Worm (Caenorhabditis elegans): ENCODE data around the gene his-69.

Gene his-69

DNA sequence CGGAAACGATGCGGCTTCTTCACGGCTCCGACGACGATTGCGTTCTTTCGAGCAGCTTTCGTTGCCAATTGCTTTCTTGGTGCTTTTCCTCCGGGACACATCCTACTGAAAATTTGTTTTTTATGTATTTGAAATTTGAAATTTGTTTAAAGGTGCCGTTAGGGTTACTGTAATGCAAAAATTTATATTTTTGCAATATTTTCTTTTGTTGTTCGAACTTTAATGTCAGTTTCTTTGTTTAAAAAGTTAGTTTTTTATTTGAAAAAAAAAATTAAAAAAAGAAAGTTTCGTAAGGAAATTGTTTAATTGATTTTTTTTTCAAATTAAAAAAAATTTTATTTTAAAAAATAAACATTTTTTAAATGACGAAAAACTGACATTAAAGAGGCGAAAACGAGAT is at the start of gene his-69:
Gene his-69 (minus strand): TSS at position 101 of the 400 bp plus-strand sequence.
- TF ChIP-seq dao-5 (tag; optimal IDR thresholded peaks at IDR 0.05) (no peak), W03F9.2 (tag; optimal IDR thresholded peaks at IDR 0.05) (no peak), him-1 (tag; optimal IDR thresholded peaks at IDR 0.05) (no peak)

ce11 chrIII:4107929-4108520 is 49.5 kb upstream of the his-69 start:
- TF ChIP-seq dao-5 (tag; optimal IDR thresholded peaks at IDR 0.05), result no peak
- TF ChIP-seq W03F9.2 (tag; optimal IDR thresholded peaks at IDR 0.05), result no peak
- TF ChIP-seq him-1 (tag; optimal IDR thresholded peaks at IDR 0.05), result no peak

- TF ChIP-seq him-1 (tag; optimal IDR thresholded peaks at IDR 0.05), result no peak
- TF ChIP-seq W03F9.2 (tag; optimal IDR thresholded peaks at IDR 0.05), result no peak
- TF ChIP-seq dao-5 (tag; optimal IDR thresholded peaks at IDR 0.05), result no peak
These were observed 48.7 kb upstream of the his-69 start for ce11 chrIII:4107227-4107626.

DNA sequence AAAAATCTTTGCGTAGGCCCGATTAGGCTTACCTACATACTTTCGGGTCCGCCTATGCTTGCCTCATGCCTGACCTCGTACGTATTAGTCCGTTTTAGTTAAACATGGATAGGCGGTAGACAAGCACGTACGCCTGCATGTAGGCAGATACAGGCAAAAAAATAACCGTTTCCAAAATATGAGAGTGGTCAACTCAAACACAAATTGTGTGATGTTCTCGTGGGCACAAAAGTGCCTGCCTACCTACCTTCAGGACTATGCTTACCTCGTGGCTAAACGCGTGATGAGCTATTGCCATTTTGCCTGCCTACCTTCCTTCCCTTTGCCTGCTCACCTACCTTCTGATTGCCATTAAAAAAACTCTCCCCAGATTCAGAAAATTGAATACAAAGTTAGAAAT is 48.1 kb upstream of the his-69 start:
- TF ChIP-seq dao-5 (tag; optimal IDR thresholded peaks at IDR 0.05) (no peak), W03F9.2 (tag; optimal IDR thresholded peaks at IDR 0.05) (no peak), him-1 (tag; optimal IDR thresholded peaks at IDR 0.05) (no peak)

DNA sequence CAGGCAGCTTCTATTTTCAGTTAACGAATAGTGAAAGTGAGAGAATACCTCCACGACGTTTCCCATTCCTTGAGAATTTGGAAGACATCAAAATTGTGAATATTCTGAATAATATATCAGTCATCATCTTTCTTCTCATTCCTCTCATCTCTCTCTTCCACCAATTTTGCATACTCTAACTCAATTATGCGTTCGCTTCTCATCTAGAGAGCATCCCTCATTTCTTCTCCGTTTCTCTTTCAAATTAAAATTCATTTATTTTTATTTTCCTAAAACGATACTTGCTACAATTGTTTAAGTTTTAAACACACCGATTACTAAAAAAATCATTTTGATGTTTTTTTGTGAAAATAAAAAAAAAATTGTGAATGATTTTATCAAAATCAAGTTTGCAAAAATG is 44.6 kb upstream of the his-69 start:
- TF ChIP-seq him-1 (tag; optimal IDR thresholded peaks at IDR 0.05) (no peak), W03F9.2 (tag; optimal IDR thresholded peaks at IDR 0.05) (no peak), dao-5 (tag; optimal IDR thresholded peaks at IDR 0.05) (no peak)

- no peak for TF ChIP-seq him-1 (tag; optimal IDR thresholded peaks at IDR 0.05)
- TF ChIP-seq W03F9.2 (tag; optimal IDR thresholded peaks at IDR 0.05), result no peak
- TF ChIP-seq dao-5 (tag; optimal IDR thresholded peaks at IDR 0.05), result no peak
These were observed 43.5 kb upstream of the his-69 start for ce11 chrIII:4102039-4102438.

DNA sequence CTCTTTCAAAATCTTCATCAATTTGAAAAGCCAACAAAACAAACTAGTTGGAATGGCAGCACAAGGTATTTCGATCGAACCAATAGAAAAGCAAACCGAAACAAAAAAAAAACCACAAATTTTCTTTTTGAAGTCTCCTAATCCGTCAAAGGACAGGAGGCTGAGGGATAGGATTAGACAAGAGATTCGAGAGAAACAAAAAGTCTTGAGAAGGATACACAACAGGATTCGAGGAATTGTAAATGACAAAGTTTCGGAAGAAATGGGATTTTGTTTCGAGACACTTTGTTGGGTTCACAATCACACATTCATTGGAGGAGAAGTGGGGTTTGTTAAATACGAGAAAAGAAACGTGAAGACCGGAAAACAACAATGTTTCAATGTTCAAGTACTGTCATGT is 42.5 kb upstream of the his-69 start:
- TF ChIP-seq W03F9.2 (tag; optimal IDR thresholded peaks at IDR 0.05) (no peak), dao-5 (tag; optimal IDR thresholded peaks at IDR 0.05) (no peak), him-1 (tag; optimal IDR thresholded peaks at IDR 0.05) (no peak)

- TF ChIP-seq him-1 (tag; optimal IDR thresholded peaks at IDR 0.05), result no peak
- no peak for TF ChIP-seq W03F9.2 (tag; optimal IDR thresholded peaks at IDR 0.05)
- no peak for TF ChIP-seq dao-5 (tag; optimal IDR thresholded peaks at IDR 0.05)
These were observed 41.5 kb upstream of the his-69 start for ce11 chrIII:4099884-4100596.

- TF ChIP-seq him-1 (tag; optimal IDR thresholded peaks at IDR 0.05) (no peak), W03F9.2 (tag; optimal IDR thresholded peaks at IDR 0.05) (no peak), dao-5 (tag; optimal IDR thresholded peaks at IDR 0.05) (no peak)
These were observed 40.2 kb upstream of the his-69 start for ce11 chrIII:4098751-4099150.

DNA sequence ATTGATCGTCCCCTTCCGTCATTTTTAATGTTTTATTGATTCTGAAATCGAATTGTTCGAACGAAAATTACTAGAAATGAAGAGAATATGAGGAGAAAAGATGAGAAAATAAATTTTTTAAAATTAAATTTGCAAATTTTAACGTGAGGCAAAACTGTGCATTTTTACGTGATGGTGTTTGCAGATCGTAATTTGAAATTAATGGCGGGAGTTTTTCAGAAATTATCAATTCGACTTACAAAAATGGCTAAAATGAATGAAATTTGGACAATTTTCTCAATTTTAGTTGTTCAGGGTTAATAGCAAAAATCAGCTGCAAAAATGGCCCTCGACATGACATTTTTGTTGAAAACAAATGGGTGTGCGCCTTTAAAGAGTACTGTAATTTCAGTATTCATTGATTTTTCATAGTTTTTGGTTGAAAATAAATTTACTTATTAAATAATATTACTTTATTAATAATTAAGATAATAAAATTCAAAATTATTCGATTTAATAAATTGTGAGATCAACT is 39.6 kb upstream of the his-69 start, which contains the start of gene rei-1:
Gene rei-1 (minus strand): TSS at position 84 of the 514 bp plus-strand sequence.
- TF ChIP-seq dao-5 (tag; optimal IDR thresholded peaks at IDR 0.05) (no peak), W03F9.2 (tag; optimal IDR thresholded peaks at IDR 0.05) (no peak), him-1 (tag; optimal IDR thresholded peaks at IDR 0.05) (no peak)

DNA sequence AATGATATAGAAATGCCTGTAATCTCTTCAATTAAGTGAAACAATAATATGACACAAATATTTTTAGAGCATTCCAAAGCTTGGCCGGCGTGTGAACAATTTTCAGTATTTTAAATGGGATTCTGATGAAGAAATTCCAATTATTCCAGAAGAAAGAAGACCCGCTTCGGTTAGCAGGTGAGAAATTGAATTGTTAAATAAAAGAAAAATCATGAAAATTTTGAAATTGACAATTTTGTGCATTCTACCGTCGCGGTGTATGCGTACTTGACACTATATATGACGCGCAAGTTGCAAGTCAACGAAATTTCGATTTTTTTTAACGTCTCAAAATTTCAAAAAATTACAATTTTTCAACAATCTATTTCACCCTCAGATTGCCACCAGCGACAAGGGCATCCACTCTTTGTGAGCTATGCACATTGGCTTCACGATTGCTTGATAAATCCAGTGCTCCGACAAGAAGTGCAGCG is 37.9 kb upstream of the his-69 start:
- TF ChIP-seq him-1 (tag; optimal IDR thresholded peaks at IDR 0.05), result no peak

DNA sequence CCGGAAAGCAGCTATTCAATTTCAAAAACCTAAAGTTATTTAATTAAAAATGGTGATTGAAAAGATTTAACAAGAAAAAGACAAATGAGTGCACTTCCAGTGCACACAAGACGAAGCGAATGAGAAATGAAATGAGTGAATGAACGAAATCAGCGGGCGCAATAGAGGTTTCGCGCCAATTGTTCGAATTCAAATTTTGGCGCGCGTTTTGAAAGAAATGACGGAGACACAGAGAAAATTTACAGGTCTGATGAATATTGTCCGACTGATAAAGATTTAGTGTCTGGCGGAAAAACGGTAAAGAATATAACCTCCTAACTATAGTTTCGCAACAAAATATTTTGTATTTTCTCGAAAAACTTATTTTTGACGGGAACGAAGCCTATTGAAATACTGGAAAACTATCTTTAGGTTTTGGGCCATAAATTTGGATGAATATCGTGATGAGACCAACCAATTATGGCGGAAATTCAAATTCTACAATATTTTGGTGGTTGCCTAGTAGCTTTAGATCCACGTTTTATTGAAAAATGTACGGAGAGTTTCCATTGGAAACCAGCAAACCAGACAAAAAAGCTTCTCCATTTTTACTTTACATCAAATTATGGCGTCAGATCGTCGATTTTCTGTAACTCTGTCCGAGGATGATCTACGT is 37.0 kb upstream of the his-69 start, which contains the start of gene C03C10.7:
Gene C03C10.7 (plus strand): TSS at position 605 of the 655 bp plus-strand sequence.
- no peak for TF ChIP-seq him-1 (tag; optimal IDR thresholded peaks at IDR 0.05)
- TF ChIP-seq dao-5 (tag; optimal IDR thresholded peaks at IDR 0.05), result no peak
- TF ChIP-seq W03F9.2 (tag; optimal IDR thresholded peaks at IDR 0.05), result no peak

- TF ChIP-seq him-1 (tag; optimal IDR thresholded peaks at IDR 0.05) (no peak), W03F9.2 (tag; optimal IDR thresholded peaks at IDR 0.05) (no peak), dao-5 (tag; optimal IDR thresholded peaks at IDR 0.05) (no peak)
These were observed 36.1 kb upstream of the his-69 start, which contains the start of gene rnr-2 for ce11 chrIII:4094681-4095080. Gene rnr-2, minus strand, starts transcription at chrIII:4094921.

DNA sequence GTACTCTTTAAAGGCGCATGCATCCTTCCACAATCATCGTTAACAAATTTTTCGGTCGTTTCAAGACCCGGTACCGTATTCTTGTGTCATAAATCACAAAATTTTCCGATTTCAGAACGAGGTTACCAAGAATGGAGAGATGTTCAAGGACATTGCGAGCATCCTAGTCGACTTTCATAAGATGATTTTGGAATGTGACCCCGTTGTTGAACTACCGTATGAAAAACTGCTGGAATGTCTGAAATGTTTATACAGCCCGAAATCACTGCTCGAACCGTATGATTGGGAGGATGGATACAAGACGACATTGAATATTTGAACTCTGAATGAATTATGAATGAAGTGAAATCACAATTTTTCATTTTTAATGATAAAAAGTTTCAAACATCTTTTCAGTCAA is 34.4 kb upstream of the his-69 start:
- TF ChIP-seq W03F9.2 (tag; optimal IDR thresholded peaks at IDR 0.05), result no peak
- TF ChIP-seq him-1 (tag; optimal IDR thresholded peaks at IDR 0.05), result no peak
- TF ChIP-seq dao-5 (tag; optimal IDR thresholded peaks at IDR 0.05), result no peak
